Fruit fly (Drosophila melanogaster): ENCODE measurements around the gene CG1907.

Gene CG1907

DNA sequence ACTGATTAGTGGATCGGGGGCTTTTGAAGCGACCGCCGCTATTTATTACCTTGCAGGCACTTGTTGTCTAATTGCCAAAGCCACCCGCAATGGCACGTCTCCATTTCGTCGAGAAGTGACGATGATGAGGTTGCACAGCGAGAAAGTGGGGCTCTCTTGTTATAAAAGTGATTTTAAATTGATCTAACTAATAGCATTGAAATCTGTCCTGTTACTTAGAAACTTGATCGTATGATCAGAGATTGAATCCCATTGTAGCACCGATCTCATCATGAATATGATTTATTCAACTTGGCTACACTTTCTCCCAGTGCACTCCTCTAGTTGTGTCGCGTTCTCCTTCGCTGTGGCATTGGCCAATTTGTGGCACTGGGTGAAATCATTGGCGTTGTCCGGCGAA is 34.6 kb upstream of the CG1907 start:
- no peak for TF ChIP-seq Mnt (GFP tag; optimal IDR thresholded peaks at IDR 0.05)
- TF ChIP-seq cic (GFP tag; optimal IDR thresholded peaks at IDR 0.05) = no peak
- TF ChIP-seq Crg-1 (GFP tag; optimal IDR thresholded peaks at IDR 0.05) = no peak
- no peak for TF ChIP-seq pad (GFP tag; optimal IDR thresholded peaks at IDR 0.05)
- no peak for TF ChIP-seq Clk (GFP tag; optimal IDR thresholded peaks at IDR 0.05)
- no peak for TF ChIP-seq CG5204 (GFP tag; optimal IDR thresholded peaks at IDR 0.05)
- TF ChIP-seq CG11617 (GFP tag; optimal IDR thresholded peaks at IDR 0.05) = no peak
- no peak for TF ChIP-seq CG14711 (tag; optimal IDR thresholded peaks at IDR 0.05)
- TF ChIP-seq CG12768 (GFP tag; optimal IDR thresholded peaks at IDR 0.05) = no peak
- no peak for TF ChIP-seq CG7101 (tag; optimal IDR thresholded peaks at IDR 0.05)
- TF ChIP-seq CG7045 (GFP tag; optimal IDR thresholded peaks at IDR 0.05) = no peak
- no peak for TF ChIP-seq kay (GFP tag; ENCODE audit: borderline replicate concordance)
- no peak for TF ChIP-seq CG33017 (tag; optimal IDR thresholded peaks at IDR 0.05)
- TF ChIP-seq cnc (optimal IDR thresholded peaks at IDR 0.05) = no peak
- no peak for TF ChIP-seq tj (GFP tag; optimal IDR thresholded peaks at IDR 0.05)

DNA sequence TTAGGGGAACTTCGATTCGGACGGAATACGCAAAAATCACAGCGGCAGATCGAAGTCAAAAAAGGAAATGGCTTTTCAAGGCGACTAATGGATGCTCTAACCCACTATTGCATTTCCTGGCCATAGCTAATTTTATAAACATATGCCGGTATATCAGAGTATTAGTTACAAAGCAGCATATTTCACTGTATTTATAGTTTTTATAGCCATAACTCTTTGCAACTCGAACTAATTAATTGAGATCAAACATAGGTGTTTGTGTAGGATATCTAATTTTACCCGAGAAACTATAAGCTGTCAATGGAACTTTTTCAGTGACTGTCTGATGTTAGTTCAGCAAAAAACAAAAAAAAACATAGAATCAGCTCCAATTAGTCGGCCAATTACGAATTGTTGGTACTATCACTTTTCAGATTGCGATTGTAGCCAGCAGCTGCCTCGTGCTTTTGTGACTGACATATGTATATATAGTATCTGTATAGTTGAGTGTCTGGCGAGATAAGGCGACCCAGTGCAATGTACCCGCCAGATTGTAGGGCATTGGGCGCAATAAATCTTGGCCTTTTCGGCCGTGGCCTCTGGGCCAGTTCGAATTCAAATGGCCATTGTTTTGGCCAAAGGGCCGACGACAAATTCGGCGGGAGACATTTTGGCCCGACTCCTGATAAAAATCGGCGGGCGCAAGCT is 33.7 kb upstream of the CG1907 start:
- TF ChIP-seq CG33017 (tag; optimal IDR thresholded peaks at IDR 0.05) (no peak), Crg-1 (GFP tag; optimal IDR thresholded peaks at IDR 0.05) (no peak), ovo (GFP tag; optimal IDR thresholded peaks at IDR 0.05) (no peak), Clk (GFP tag; optimal IDR thresholded peaks at IDR 0.05) (no peak), bab1 (GFP tag; optimal IDR thresholded peaks at IDR 0.05) (no peak), CG5204 (GFP tag; optimal IDR thresholded peaks at IDR 0.05) (no peak), Mnt (GFP tag; optimal IDR thresholded peaks at IDR 0.05) (no peak), cic (GFP tag; optimal IDR thresholded peaks at IDR 0.05) (no peak), CG7045 (GFP tag; optimal IDR thresholded peaks at IDR 0.05) (no peak), CG7101 (tag; optimal IDR thresholded peaks at IDR 0.05) (no peak), pad (GFP tag; optimal IDR thresholded peaks at IDR 0.05) (no peak), CG11617 (GFP tag; optimal IDR thresholded peaks at IDR 0.05) (no peak), cnc (optimal IDR thresholded peaks at IDR 0.05) (no peak), CG12768 (GFP tag; optimal IDR thresholded peaks at IDR 0.05) (no peak), kay (GFP tag; ENCODE audit: borderline replicate concordance) (no peak)

DNA sequence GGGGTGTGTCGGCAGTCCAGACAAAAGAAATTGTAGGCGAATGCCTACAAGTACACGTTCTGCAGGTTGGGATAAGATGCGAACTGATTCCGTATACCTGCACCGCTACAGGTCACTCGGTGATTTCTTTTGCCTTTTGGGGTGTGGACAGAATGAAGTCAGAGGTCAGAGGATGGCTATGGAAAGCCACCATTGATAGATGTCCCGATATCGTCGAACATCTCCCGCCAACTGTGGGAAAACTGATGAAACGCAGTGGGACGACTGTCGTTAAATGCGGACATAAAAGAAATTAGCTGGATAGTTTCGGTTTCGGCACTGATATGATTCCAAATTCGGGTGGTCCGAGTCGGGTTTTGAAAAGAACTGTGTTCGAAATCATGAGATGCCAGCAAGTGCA is 32.1 kb upstream of the CG1907 start:
- TF ChIP-seq kay (GFP tag; ENCODE audit: borderline replicate concordance) = no peak
- TF ChIP-seq toe (GFP tag; optimal IDR thresholded peaks at IDR 0.05) = no peak
- TF ChIP-seq CG12768 (GFP tag; optimal IDR thresholded peaks at IDR 0.05) = no peak
- no peak for TF ChIP-seq Mnt (GFP tag; optimal IDR thresholded peaks at IDR 0.05)
- TF ChIP-seq Clk (GFP tag; optimal IDR thresholded peaks at IDR 0.05) = no peak
- no peak for TF ChIP-seq CG7101 (tag; optimal IDR thresholded peaks at IDR 0.05)
- no peak for TF ChIP-seq CG33017 (tag; optimal IDR thresholded peaks at IDR 0.05)
- TF ChIP-seq CG11617 (GFP tag; optimal IDR thresholded peaks at IDR 0.05) = no peak
- TF ChIP-seq Crg-1 (GFP tag; optimal IDR thresholded peaks at IDR 0.05) = no peak
- TF ChIP-seq CG7045 (GFP tag; optimal IDR thresholded peaks at IDR 0.05) = no peak
- TF ChIP-seq tj (GFP tag; optimal IDR thresholded peaks at IDR 0.05) = no peak
- no peak for TF ChIP-seq ovo (GFP tag; optimal IDR thresholded peaks at IDR 0.05)
- TF ChIP-seq CG1620 (GFP tag; optimal IDR thresholded peaks at IDR 0.05) = no peak
- TF ChIP-seq pad (GFP tag; optimal IDR thresholded peaks at IDR 0.05) = no peak
- TF ChIP-seq Hr96 (GFP tag; optimal IDR thresholded peaks at IDR 0.05) = no peak

DNA sequence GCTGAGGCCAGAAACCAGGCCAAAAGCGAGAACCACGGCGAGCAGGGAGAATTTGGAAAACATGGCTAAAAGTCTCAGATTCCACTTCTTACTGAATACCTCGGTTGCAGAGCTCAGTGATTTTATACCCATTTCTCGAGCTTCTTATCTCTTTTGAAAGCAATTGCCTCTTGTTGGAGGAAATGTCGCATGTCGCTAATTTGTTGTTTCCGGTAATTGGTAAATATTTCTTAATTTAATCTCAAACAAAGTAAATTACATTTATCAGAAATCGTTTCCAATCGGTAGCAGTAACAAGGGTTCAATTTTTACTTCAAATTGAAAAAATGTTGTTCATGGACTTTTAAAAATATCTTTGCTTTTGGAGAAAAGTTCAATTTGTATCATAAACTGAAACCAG is 30.9 kb upstream of the CG1907 start, which contains the start of gene CG7567:
TSS of gene CG7567 (minus strand) at position 101 of the 400 bp plus-strand sequence.
- no peak for TF ChIP-seq CG11617 (GFP tag; optimal IDR thresholded peaks at IDR 0.05)
- no peak for TF ChIP-seq bab1 (GFP tag; optimal IDR thresholded peaks at IDR 0.05)
- no peak for TF ChIP-seq kay (GFP tag; ENCODE audit: borderline replicate concordance)
- TF ChIP-seq toe (GFP tag; optimal IDR thresholded peaks at IDR 0.05) = no peak
- TF ChIP-seq CG5204 (GFP tag; optimal IDR thresholded peaks at IDR 0.05) = no peak
- TF ChIP-seq CG12768 (GFP tag; optimal IDR thresholded peaks at IDR 0.05) = no peak
- TF ChIP-seq ovo (GFP tag; optimal IDR thresholded peaks at IDR 0.05) = no peak
- TF ChIP-seq cnc (optimal IDR thresholded peaks at IDR 0.05) = no peak

DNA sequence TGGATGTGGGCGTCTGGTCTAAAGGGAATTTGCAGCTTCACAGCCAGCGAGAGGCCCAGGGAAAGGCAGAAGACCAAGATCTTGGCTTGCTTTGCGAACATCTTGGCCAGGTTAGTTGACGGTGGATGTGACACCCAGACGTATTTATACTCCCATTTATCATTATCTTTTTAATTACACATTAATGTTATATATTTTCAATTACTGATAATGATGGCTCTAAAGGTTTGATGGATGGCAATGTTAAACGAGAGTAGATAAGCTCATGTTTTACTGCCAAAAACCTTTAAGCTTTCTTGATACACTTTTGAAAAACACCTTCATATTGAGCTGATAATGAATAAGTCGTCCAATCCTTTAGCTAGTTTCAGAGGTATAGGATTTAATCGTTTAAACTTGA is 29.2 kb upstream of the CG1907 start, which contains the start of gene CG11470:
TSS of gene CG11470 (minus strand) at position 101 of the 400 bp plus-strand sequence.
- TF ChIP-seq CG33017 (tag; optimal IDR thresholded peaks at IDR 0.05) = no peak
- no peak for TF ChIP-seq CG7045 (GFP tag; optimal IDR thresholded peaks at IDR 0.05)
- TF ChIP-seq Clk (GFP tag; optimal IDR thresholded peaks at IDR 0.05) = no peak
- TF ChIP-seq CG12768 (GFP tag; optimal IDR thresholded peaks at IDR 0.05) = no peak
- no peak for TF ChIP-seq CG11617 (GFP tag; optimal IDR thresholded peaks at IDR 0.05)
- TF ChIP-seq bab1 (GFP tag; optimal IDR thresholded peaks at IDR 0.05) = no peak

DNA sequence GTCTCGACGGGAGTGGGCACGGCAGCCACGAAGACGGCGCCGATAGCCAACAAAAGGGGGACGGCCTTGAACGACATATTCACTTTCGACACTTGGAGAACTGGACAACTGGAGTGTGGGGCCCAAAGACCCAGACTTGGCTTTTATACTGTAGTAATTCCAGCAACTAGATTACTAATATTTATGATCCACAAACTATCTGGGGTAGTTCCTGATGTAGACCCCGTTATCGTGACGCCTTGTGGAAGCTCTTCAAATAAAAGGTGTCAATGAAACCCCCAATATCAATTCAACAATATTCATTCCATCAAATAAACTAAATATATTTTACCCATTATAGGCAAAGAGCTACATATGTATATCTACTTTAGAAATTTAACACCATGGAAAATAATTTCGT is 28.1 kb upstream of the CG1907 start, which contains the start of gene CG31041:
TSS of gene CG31041 (minus strand) at position 101 of the 400 bp plus-strand sequence.
- TF ChIP-seq Crg-1 (GFP tag; optimal IDR thresholded peaks at IDR 0.05) = no peak
- no peak for TF ChIP-seq CG7101 (tag; optimal IDR thresholded peaks at IDR 0.05)
- TF ChIP-seq Clk (GFP tag; optimal IDR thresholded peaks at IDR 0.05) = no peak
- TF ChIP-seq CG7045 (GFP tag; optimal IDR thresholded peaks at IDR 0.05) = no peak
- TF ChIP-seq CG5204 (GFP tag; optimal IDR thresholded peaks at IDR 0.05) = no peak
- no peak for TF ChIP-seq CG12768 (GFP tag; optimal IDR thresholded peaks at IDR 0.05)
- TF ChIP-seq CG14711 (tag; optimal IDR thresholded peaks at IDR 0.05) = no peak
- TF ChIP-seq Hr96 (GFP tag; optimal IDR thresholded peaks at IDR 0.05) = no peak
- TF ChIP-seq bab1 (GFP tag; optimal IDR thresholded peaks at IDR 0.05) = no peak
- TF ChIP-seq CG1620 (GFP tag; optimal IDR thresholded peaks at IDR 0.05) = no peak
- TF ChIP-seq Mnt (GFP tag; optimal IDR thresholded peaks at IDR 0.05) = no peak
- TF ChIP-seq ovo (GFP tag; optimal IDR thresholded peaks at IDR 0.05) = no peak
- no peak for TF ChIP-seq CG11617 (GFP tag; optimal IDR thresholded peaks at IDR 0.05)
- TF ChIP-seq kay (GFP tag; ENCODE audit: borderline replicate concordance) = no peak
- no peak for TF ChIP-seq tj (GFP tag; optimal IDR thresholded peaks at IDR 0.05)
- no peak for TF ChIP-seq cic (GFP tag; optimal IDR thresholded peaks at IDR 0.05)
- no peak for TF ChIP-seq cnc (optimal IDR thresholded peaks at IDR 0.05)
- no peak for TF ChIP-seq CG33017 (tag; optimal IDR thresholded peaks at IDR 0.05)

All from whole organism, adult.